Worm (Caenorhabditis elegans) whole organism, L4 larva: ENCODE measurements around the gene dnj-7.

Source experiments
- Y5F2A.4 ChIP-seq: fragments of 200-800 bp; sonication (Bioruptor generic); optimal IDR thresholded peaks from 2 replicates; lab custom pipeline; 2018; ENCODE audit warnings: mild to moderate bottlenecking, missing genetic modification characterization, missing compliant biosample characterization
- aly-2 ChIP-seq: sonication (generic microtip); optimal IDR thresholded peaks from 2 replicates; lab custom pipeline; 2018; ENCODE audit warnings: missing biosample characterization, missing genetic modification characterization
- ces-1 ChIP-seq: fragments of 150-350 bp; sonication (generic microtip); optimal IDR thresholded peaks from 4 replicates; lab custom pipeline; 2014; ENCODE audit warnings: missing biosample characterization, missing genetic modification reagents, missing genetic modification characterization
- egl-27 ChIP-seq: sonication (generic microtip); optimal IDR thresholded peaks from 3 replicates; lab custom pipeline; 2017; ENCODE audit warnings: missing biosample characterization, missing genetic modification reagents, missing genetic modification characterization
- hlh-30 ChIP-seq: sonication (generic microtip); optimal IDR thresholded peaks from 2 replicates; lab custom pipeline; 2017; ENCODE audit warnings: antibody characterized with exemption, mild to moderate bottlenecking, missing genetic modification characterization, missing compliant biosample characterization; ENCODE audit not compliant: insufficient read depth
- lin-13 ChIP-seq: fragments of 150-350 bp; optimal IDR thresholded peaks from 2 replicates; lab custom pipeline; 2014; ENCODE audit warnings: missing biosample characterization, missing genetic modification reagents, missing genetic modification characterization
- lsy-2 ChIP-seq, 2 experiments: fragments of 150-350 bp in 1 of 2; sonication (generic microtip) in 1 of 2; optimal IDR thresholded peaks; 2 replicates each; lab custom pipeline; 2014 to 2017; ENCODE audit warnings: missing biosample characterization in 2 of 2, missing genetic modification characterization in 2 of 2
- mep-1 ChIP-seq: fragments of 150-350 bp; sonication (generic microtip); optimal IDR thresholded peaks from 3 replicates; lab custom pipeline; 2014; ENCODE audit warnings: missing biosample characterization, missing genetic modification characterization
- nhr-10 ChIP-seq: fragments of 150-350 bp; optimal IDR thresholded peaks from 2 replicates; lab custom pipeline; 2014; ENCODE audit warnings: missing biosample characterization, missing genetic modification characterization
- nhr-28 ChIP-seq: fragments of 150-350 bp; optimal IDR thresholded peaks from 2 replicates; lab custom pipeline; 2014; ENCODE audit warnings: missing biosample characterization, missing genetic modification characterization
- pha-4 ChIP-seq, 2 experiments: fragments of 150-350 bp in 1 of 2; fragments of 200-800 bp in 1 of 2; sonication (Bioruptor generic) in 1 of 2; IDR thresholded peaks in 1 of 2; optimal IDR thresholded peaks in 1 of 2; 2 replicates each; pipeline versions ENCODE4 v1.3.6 to Lab custom; 2014 to 2022; ENCODE audit warnings: missing genetic modification characterization in 2 of 2, missing genetic modification reagents in 2 of 2, missing biosample characterization in 1 of 2, missing compliant biosample characterization in 1 of 2
- rbr-2 ChIP-seq: sonication (generic microtip); optimal IDR thresholded peaks from 2 replicates; lab custom pipeline; 2016; ENCODE audit warnings: missing genotype, missing genetic modification characterization, missing compliant biosample characterization
- unc-39 ChIP-seq: sonication (generic microtip); optimal IDR thresholded peaks from 2 replicates; lab custom pipeline; 2017; ENCODE audit warnings: missing biosample characterization, missing genetic modification characterization

DNA sequence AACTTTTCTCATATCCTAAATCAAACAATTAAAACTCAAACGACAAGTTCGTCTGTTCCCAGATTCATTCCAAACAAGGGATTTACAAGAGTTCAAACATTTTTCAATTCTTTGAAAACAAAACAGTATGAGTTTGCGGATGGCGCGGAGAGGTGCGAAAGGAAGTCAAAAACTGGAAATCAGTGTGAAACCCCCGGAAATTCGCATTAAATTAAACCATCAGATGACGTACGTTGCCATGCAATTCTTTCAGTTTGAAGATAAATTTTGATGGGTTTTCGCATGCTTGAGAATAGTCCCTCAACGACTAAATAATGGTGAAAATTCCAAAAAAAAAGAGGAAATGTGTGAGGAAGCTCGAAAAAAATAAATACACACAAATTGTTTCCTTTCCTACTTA, 35.0 kb downstream of the dnj-7 start:
- TF ChIP-seq lsy-2 (tag; optimal IDR thresholded peaks at IDR 0.05; lab: Kevin White, UChicago) (no peak), egl-27 (tag; lab: Kevin White, UChicago) (no peak), nhr-28 (tag; lab: Kevin White, UChicago) (no peak), rbr-2 (no peak), Y5F2A.4 (no peak), unc-39 (no peak), hlh-30 (tag; lab: Kevin White, UChicago) (no peak), pha-4 (GFP tag; IDR thresholded peaks at IDR 0.05; lab: Robert Waterston, UW) (no peak), pha-4 (tag; optimal IDR thresholded peaks at IDR 0.05; lab: Kevin White, UChicago) (no peak), nhr-10 (no peak), ces-1 (no peak), mep-1 (tag; lab: Kevin White, UChicago) (no peak), aly-2 (tag; lab: Kevin White, UChicago) (no peak), lin-13 (GFP tag; lab: Kevin White, UChicago) (no peak)
